Worm (Caenorhabditis elegans): ENCODE data around the gene ZC443.3.

DNA sequence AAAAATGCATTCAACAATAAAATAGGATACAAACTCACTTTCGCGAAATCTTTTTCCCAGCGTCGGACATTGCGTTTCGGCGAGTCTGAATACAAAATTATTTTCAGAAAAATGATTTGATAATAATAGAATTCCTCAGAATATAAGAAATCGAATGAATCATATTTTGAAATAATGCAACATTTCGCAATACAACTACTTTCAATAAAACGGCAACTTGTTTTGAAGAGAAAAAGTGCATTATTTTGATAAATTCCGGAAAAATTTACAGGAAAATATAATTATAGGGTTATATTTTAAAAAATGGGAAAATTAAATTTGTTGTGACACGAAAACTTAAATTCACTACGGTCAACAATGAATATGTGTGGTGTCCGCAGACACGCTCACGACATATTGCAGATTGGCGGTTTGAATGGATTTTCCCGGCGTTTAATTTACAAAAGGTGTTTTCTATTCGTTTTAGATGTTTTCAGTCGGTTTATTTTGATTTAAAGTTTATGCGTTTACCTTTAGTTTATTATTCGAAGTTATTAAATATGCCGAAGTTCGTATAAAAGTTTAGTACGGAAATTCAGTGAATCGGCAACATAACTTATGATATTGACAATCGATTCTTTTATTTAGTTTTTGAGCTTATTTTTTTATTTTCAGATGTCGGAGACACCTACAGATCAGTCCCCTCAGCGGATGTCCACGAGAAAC lies 50.5 kb downstream of the ZC443.3 start, which contains the start of the genes abcf-1 and scc-3:
- no peak for TF ChIP-seq skn-1 (tag; optimal IDR thresholded peaks at IDR 0.05)
- no peak for TF ChIP-seq mxl-3 (GFP tag; optimal IDR thresholded peaks at IDR 0.05)
- no peak for TF ChIP-seq fkh-10 (GFP tag; optimal IDR thresholded peaks at IDR 0.05)
- no peak for TF ChIP-seq ces-1 (GFP tag; optimal IDR thresholded peaks at IDR 0.05)
- TF ChIP-seq set-16 (GFP tag; IDR thresholded peaks at IDR 0.05), result no peak
- no peak for TF ChIP-seq vab-7 (GFP tag; IDR thresholded peaks at IDR 0.05)

Data from whole organism, L4 larva.